Fruit fly (Drosophila melanogaster) whole organism, embryonic: Measurements from ENCODE around the gene MsrA.

Source experiments
- Abd-B ChIP-seq: fragments of 200-800 bp; sonication (Bioruptor generic); optimal IDR thresholded peaks from 2 replicates; lab custom pipeline; 2018; ENCODE audit warnings: missing biosample characterization, mild to moderate bottlenecking, missing genetic modification characterization, moderate library complexity
- Antp ChIP-seq: fragments of 200-800 bp; sonication (Bioruptor generic); optimal IDR thresholded peaks from 3 replicates; lab custom pipeline; 2016; ENCODE audit warnings: missing biosample characterization, missing genetic modification characterization
- Asciz ChIP-seq: fragments of 200-800 bp; sonication (Bioruptor generic); optimal IDR thresholded peaks from 2 replicates; lab custom pipeline; 2017; ENCODE audit warnings: missing biosample characterization, mild to moderate bottlenecking, missing genetic modification characterization, missing genetic modification reagents
- Bgb ChIP-seq: fragments of 200-800 bp; sonication (Bioruptor generic); IDR thresholded peaks from 2 replicates; pipeline ENCODE4 v1.3.6; 2022; ENCODE audit warnings: missing biosample characterization, missing genetic modification characterization; ENCODE audit not compliant: partially characterized antibody
- CG11504 ChIP-seq: fragments of 200-800 bp; sonication (Bioruptor generic); optimal IDR thresholded peaks from 3 replicates; lab custom pipeline; 2019; ENCODE audit warnings: missing biosample characterization, mild to moderate bottlenecking, missing genetic modification characterization, moderate library complexity
- CG12299 ChIP-seq: fragments of 200-800 bp; sonication (Bioruptor generic); optimal IDR thresholded peaks from 2 replicates; lab custom pipeline; 2018; ENCODE audit warnings: missing biosample characterization, mild to moderate bottlenecking, missing genetic modification characterization
- CG13287 ChIP-seq: fragments of 200-800 bp; sonication (Bioruptor generic); IDR thresholded peaks from 2 replicates; pipeline ENCODE4 v1.3.6; 2022; ENCODE audit warnings: missing biosample characterization, missing genetic modification characterization; ENCODE audit not compliant: partially characterized antibody
- CG17359 ChIP-seq: fragments of 200-800 bp; sonication (Bioruptor generic); optimal IDR thresholded peaks from 3 replicates; lab custom pipeline; 2018; ENCODE audit warnings: missing biosample characterization, mild to moderate bottlenecking, missing genetic modification characterization, moderate library complexity
- CG2678 ChIP-seq: fragments of 200-800 bp; sonication (Bioruptor generic); optimal IDR thresholded peaks from 3 replicates; lab custom pipeline; 2019; ENCODE audit warnings: missing biosample characterization, mild to moderate bottlenecking, missing genetic modification characterization, moderate library complexity
- CG2889 ChIP-seq: fragments of 200-800 bp; sonication (Bioruptor generic); IDR thresholded peaks from 3 replicates; pipeline ENCODE4 v1.3.6; 2022; ENCODE audit warnings: missing biosample characterization, missing genetic modification characterization
- CG30020 ChIP-seq: fragments of 200-800 bp; optimal IDR thresholded peaks from 2 replicates; lab custom pipeline; 2019; ENCODE audit warnings: missing biosample characterization, mild to moderate bottlenecking, missing genetic modification characterization, moderate library complexity
- CG30431 ChIP-seq: fragments of 200-800 bp; sonication (Bioruptor generic); optimal IDR thresholded peaks from 2 replicates; lab custom pipeline; 2017; ENCODE audit warnings: missing biosample characterization, missing genetic modification characterization
- CG3163 ChIP-seq: fragments of 200-800 bp; sonication (Bioruptor generic); optimal IDR thresholded peaks from 3 replicates; lab custom pipeline; 2016; ENCODE audit warnings: missing biosample characterization, missing genetic modification characterization
- CG3726 ChIP-seq: fragments of 200-800 bp; sonication (Bioruptor generic); IDR thresholded peaks from 3 replicates; pipeline ENCODE4, ENCODE4 v1.3.6; 2022; ENCODE audit warnings: missing biosample characterization, missing genetic modification characterization
- CG3995 ChIP-seq: fragments of 200-800 bp; sonication (Bioruptor generic); optimal IDR thresholded peaks from 3 replicates; lab custom pipeline; 2016; ENCODE audit warnings: missing biosample characterization, missing genetic modification characterization
- CG4707 ChIP-seq: fragments of 200-800 bp; sonication (Bioruptor generic); optimal IDR thresholded peaks from 2 replicates; lab custom pipeline; 2018; ENCODE audit warnings: missing biosample characterization, mild to moderate bottlenecking, missing genetic modification characterization, moderate library complexity
- CG4730 ChIP-seq: fragments of 200-800 bp; sonication (Bioruptor generic); IDR thresholded peaks from 2 replicates; pipeline ENCODE4 v1.3.6; 2022; ENCODE audit warnings: missing biosample characterization, missing genetic modification characterization
- CG6854 ChIP-seq: fragments of 200-800 bp; sonication (Bioruptor generic); optimal IDR thresholded peaks from 3 replicates; lab custom pipeline; 2017; ENCODE audit warnings: missing biosample characterization, mild to moderate bottlenecking, missing genetic modification characterization
- CG8089 ChIP-seq: fragments of 200-800 bp; sonication (Bioruptor generic); optimal IDR thresholded peaks from 3 replicates; lab custom pipeline; 2016; ENCODE audit warnings: missing biosample characterization, missing genetic modification characterization
- CG9215 ChIP-seq: fragments of 200-800 bp; sonication (Bioruptor generic); IDR thresholded peaks from 2 replicates; pipeline ENCODE4 v1.3.6; 2022; ENCODE audit warnings: missing biosample characterization, missing genetic modification characterization
- CG9932 ChIP-seq: fragments of 200-800 bp; sonication (Bioruptor generic); IDR thresholded peaks from 2 replicates; pipeline ENCODE4 v1.3.6; 2022; ENCODE audit warnings: missing biosample characterization, missing genetic modification characterization
- CHES-1-like ChIP-seq: fragments of 200-800 bp; sonication (Bioruptor generic); optimal IDR thresholded peaks from 2 replicates; lab custom pipeline; 2016; ENCODE audit warnings: missing biosample characterization, missing genetic modification characterization
- Camta ChIP-seq: fragments of 200-800 bp; sonication (Bioruptor generic); optimal IDR thresholded peaks from 2 replicates; lab custom pipeline; 2016; ENCODE audit warnings: missing biosample characterization, missing genetic modification characterization
- D19A ChIP-seq: fragments of 200-800 bp; optimal IDR thresholded peaks from 3 replicates; lab custom pipeline; 2019; ENCODE audit warnings: missing biosample characterization, mild to moderate bottlenecking, missing genetic modification characterization, moderate library complexity
- Dbx ChIP-seq: fragments of 200-800 bp; sonication (Bioruptor generic); IDR thresholded peaks from 3 replicates; pipeline ENCODE4 v1.3.6; 2022; ENCODE audit warnings: missing biosample characterization, missing genetic modification characterization
- HLHmδ ChIP-seq: fragments of 200-800 bp; sonication (Bioruptor generic); optimal IDR thresholded peaks from 2 replicates; lab custom pipeline; 2018; ENCODE audit warnings: missing biosample characterization, mild to moderate bottlenecking, missing genetic modification characterization, moderate library complexity
- Mes4 ChIP-seq: fragments of 200-800 bp; sonication (Bioruptor generic); optimal IDR thresholded peaks from 2 replicates; lab custom pipeline; 2016; ENCODE audit warnings: missing biosample characterization, missing genetic modification characterization
- Mrtf ChIP-seq: fragments of 200-800 bp; sonication (Bioruptor generic); IDR thresholded peaks from 3 replicates; pipeline ENCODE4 v1.3.6; 2022; ENCODE audit warnings: missing biosample characterization, missing genetic modification characterization
- NK7.1 ChIP-seq: fragments of 200-800 bp; sonication (Bioruptor generic); optimal IDR thresholded peaks from 3 replicates; lab custom pipeline; 2016; ENCODE audit warnings: missing biosample characterization, missing genetic modification characterization
- Nf-YB ChIP-seq: fragments of 200-800 bp; sonication (Bioruptor generic); optimal IDR thresholded peaks from 3 replicates; lab custom pipeline; 2019; ENCODE audit warnings: missing biosample characterization, mild to moderate bottlenecking, missing genetic modification characterization, moderate library complexity
- Pdp1 ChIP-seq, 2 experiments: fragments of 200-800 bp; sonication (Bioruptor generic); optimal IDR thresholded peaks; 3 replicates each; lab custom pipeline; 2016; ENCODE audit warnings: missing biosample characterization in 2 of 2, missing genetic modification characterization in 2 of 2, mild to moderate bottlenecking in 1 of 2, moderate library complexity in 1 of 2
- Ravus ChIP-seq: fragments of 200-800 bp; sonication (Bioruptor generic); IDR thresholded peaks from 2 replicates; pipeline ENCODE4 v1.3.6; 2022; ENCODE audit warnings: missing biosample characterization, missing genetic modification characterization
- Stat92E ChIP-seq, 3 experiments: fragments of >200 bp in 2 of 3; fragments of 200-800 bp in 1 of 3; sonication (Bioruptor generic) in 1 of 3; optimal IDR thresholded peaks; 2 replicates each; lab custom pipeline; 2017 to 2019; ENCODE audit warnings: missing biosample characterization in 3 of 3, missing genetic modification characterization in 3 of 3, mild to moderate bottlenecking in 1 of 3, moderate library complexity in 1 of 3
- Trl ChIP-seq, 3 experiments: fragments of >200 bp in 2 of 3; fragments of 200-800 bp in 1 of 3; sonication (Bioruptor generic) in 1 of 3; optimal IDR thresholded peaks; 2 replicates in 1 of 3; 3 replicates in 2 of 3; lab custom pipeline; 2016 to 2017; ENCODE audit warnings: missing biosample characterization in 1 of 3, missing genetic modification characterization in 1 of 3
- bbx ChIP-seq: fragments of 200-800 bp; sonication (Bioruptor generic); IDR thresholded peaks from 2 replicates; pipeline ENCODE4 v1.3.6; 2022; ENCODE audit warnings: missing biosample characterization, missing genetic modification characterization; ENCODE audit not compliant: partially characterized antibody
- crc ChIP-seq: fragments of 200-800 bp; sonication (Bioruptor generic); optimal IDR thresholded peaks from 2 replicates; lab custom pipeline; 2016; ENCODE audit warnings: missing biosample characterization, missing genetic modification characterization
- dan ChIP-seq: fragments of 200-800 bp; sonication (Bioruptor generic); IDR thresholded peaks from 2 replicates; pipeline ENCODE4 v1.3.6; 2022; ENCODE audit warnings: missing biosample characterization, missing genetic modification characterization
- dmrt11E ChIP-seq: fragments of 200-800 bp; sonication (Bioruptor generic); optimal IDR thresholded peaks from 3 replicates; lab custom pipeline; 2018; ENCODE audit warnings: missing biosample characterization, mild to moderate bottlenecking, missing genetic modification characterization, moderate library complexity
- ewg ChIP-seq: fragments of 200-800 bp; sonication (Bioruptor generic); optimal IDR thresholded peaks from 3 replicates; lab custom pipeline; 2017; ENCODE audit warnings: mild to moderate bottlenecking, missing biosample characterization, missing genetic modification reagents, missing genetic modification characterization
- fu2 ChIP-seq: fragments of 200-800 bp; sonication (Bioruptor generic); optimal IDR thresholded peaks from 2 replicates; lab custom pipeline; 2016; ENCODE audit warnings: missing biosample characterization, missing genetic modification characterization
- kah ChIP-seq: fragments of 200-800 bp; sonication (Bioruptor generic); optimal IDR thresholded peaks from 2 replicates; lab custom pipeline; 2018; ENCODE audit warnings: missing biosample characterization, mild to moderate bottlenecking, missing genetic modification characterization
- mirr ChIP-seq: fragments of 200-800 bp; sonication (Bioruptor generic); optimal IDR thresholded peaks from 3 replicates; lab custom pipeline; 2018; ENCODE audit warnings: missing biosample characterization, mild to moderate bottlenecking, missing genetic modification characterization
- onecut ChIP-seq: fragments of 200-800 bp; sonication (Bioruptor generic); IDR thresholded peaks from 2 replicates; pipeline ENCODE4 v1.3.6; 2022; ENCODE audit warnings: missing biosample characterization, missing genetic modification characterization
- pho ChIP-seq: fragments of 200-800 bp; sonication (Bioruptor generic); optimal IDR thresholded peaks from 2 replicates; lab custom pipeline; 2016; ENCODE audit warnings: missing biosample characterization, missing genetic modification characterization
- salm ChIP-seq: fragments of 200-800 bp; sonication (Bioruptor generic); optimal IDR thresholded peaks from 2 replicates; lab custom pipeline; 2018; ENCODE audit warnings: missing biosample characterization, mild to moderate bottlenecking, missing genetic modification characterization
- sima ChIP-seq: fragments of 200-800 bp; sonication (Bioruptor generic); optimal IDR thresholded peaks from 2 replicates; lab custom pipeline; 2016; ENCODE audit warnings: missing biosample characterization, missing genetic modification characterization
- slbo ChIP-seq: fragments of 200-800 bp; sonication (Bioruptor generic); IDR thresholded peaks from 2 replicates; pipeline ENCODE4 v1.3.6; 2022; ENCODE audit warnings: missing biosample characterization, missing genetic modification characterization
- sug ChIP-seq: fragments of 200-800 bp; optimal IDR thresholded peaks from 2 replicates; lab custom pipeline; 2019; ENCODE audit warnings: missing biosample characterization, mild to moderate bottlenecking, missing genetic modification characterization, moderate library complexity
- trem ChIP-seq: fragments of 200-800 bp; optimal IDR thresholded peaks from 3 replicates; lab custom pipeline; 2019; ENCODE audit warnings: missing biosample characterization, mild to moderate bottlenecking, missing genetic modification characterization, moderate library complexity
- wdn ChIP-seq: fragments of 200-800 bp; sonication (Bioruptor generic); IDR thresholded peaks from 2 replicates; pipeline ENCODE4 v1.3.6; 2022; ENCODE audit warnings: missing biosample characterization, missing genetic modification characterization

MsrA gene

DNA sequence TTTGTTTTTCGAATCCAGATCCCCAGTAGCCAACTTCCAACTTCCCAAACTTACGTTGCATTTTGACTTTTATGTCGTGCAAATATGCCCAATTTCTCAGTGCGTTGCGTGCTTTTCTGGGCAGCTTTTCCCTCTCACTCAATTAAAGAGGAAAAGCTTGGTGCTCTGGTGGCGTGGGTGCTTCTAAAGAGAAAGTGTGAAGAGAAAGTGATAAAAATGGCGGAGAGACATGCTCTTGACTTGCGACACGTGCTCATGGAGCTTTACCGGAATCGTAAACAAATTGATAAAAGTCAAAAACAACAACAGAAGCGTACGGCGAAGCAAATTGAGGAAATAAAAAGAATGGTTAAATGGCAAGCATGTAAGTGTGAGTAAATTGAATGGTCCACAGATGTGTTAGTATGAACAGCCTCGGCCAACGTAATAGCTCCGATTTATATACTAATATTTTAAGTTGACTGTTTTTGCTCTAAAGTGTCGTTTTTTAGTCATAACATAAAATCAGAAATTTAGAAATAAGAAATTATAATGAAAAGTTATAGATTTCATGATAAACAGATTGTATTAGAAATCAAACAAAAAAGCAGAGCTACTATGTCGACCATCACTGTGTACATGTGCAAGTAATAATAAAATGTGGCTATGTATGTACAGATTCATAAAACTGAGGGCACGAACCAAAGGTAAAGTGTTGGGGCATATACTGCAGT is 16.8 kb upstream of the MsrA start (continued):
- peak; percentile 75 to 85 for TF ChIP-seq Trl (optimal IDR thresholded peaks at IDR 0.05; lab: Kevin White, UChicago)
- no peak for TF ChIP-seq Trl (GFP tag; optimal IDR thresholded peaks at IDR 0.05; lab: Kevin White, UChicago)
- TF ChIP-seq CG30431: no peak
- TF ChIP-seq CG3995 (GFP tag; lab: Kevin White, UChicago): no peak
- TF ChIP-seq salm (tag; lab: Kevin White, UChicago): no peak
- TF ChIP-seq CG9215 (GFP tag; lab: Robert Waterston, UW): no peak
- peak; percentile 70 for TF ChIP-seq CG11504
- peak; percentile 48 for TF ChIP-seq CG17359
- no peak for TF ChIP-seq Mrtf (GFP tag; lab: Robert Waterston, UW)
- TF ChIP-seq fu2 (GFP tag; lab: Kevin White, UChicago): no peak
- TF ChIP-seq CG6854: no peak
- no peak for TF ChIP-seq Mes4 (GFP tag; lab: Kevin White, UChicago)
- TF ChIP-seq CG3726 (GFP tag; lab: Robert Waterston, UW): no peak
- TF ChIP-seq CG12299 (tag; lab: Kevin White, UChicago): no peak
- TF ChIP-seq ewg (GFP tag; lab: Kevin White, UChicago): no peak
- TF ChIP-seq D19A (tag; lab: Kevin White, UChicago): peak; percentile 33
- no peak for TF ChIP-seq Stat92E (GFP tag; optimal IDR thresholded peaks at IDR 0.05; lab: Kevin White, UChicago)
- TF ChIP-seq sima: no peak
- TF ChIP-seq CG13287: peak; percentile 21; the same call in 1 of the 2 replicates
- TF ChIP-seq dmrt11E (tag; lab: Kevin White, UChicago): no peak
- TF ChIP-seq crc (GFP tag; lab: Kevin White, UChicago): no peak
- no peak for TF ChIP-seq trem
- no peak for TF ChIP-seq wdn (GFP tag; lab: Robert Waterston, UW)
- no peak for TF ChIP-seq Antp
- peak; percentile 96 for TF ChIP-seq CG3163
- TF ChIP-seq CG4730 (GFP tag; lab: Robert Waterston, UW): no peak
- no peak for TF ChIP-seq HLHmδ (GFP tag; lab: Kevin White, UChicago)
- TF ChIP-seq CG30020: no peak
- no peak for TF ChIP-seq slbo (GFP tag; lab: Robert Waterston, UW)
- no peak for TF ChIP-seq CHES-1-like (GFP tag; lab: Kevin White, UChicago)
- TF ChIP-seq CG2889 (GFP tag; lab: Robert Waterston, UW): no peak
- no peak for TF ChIP-seq mirr (GFP tag; lab: Kevin White, UChicago)
- peak; percentile 37; the same call in 1 of the 2 replicates for TF ChIP-seq CG9932
- no peak for TF ChIP-seq Bgb (GFP tag; lab: Robert Waterston, UW)
- TF ChIP-seq bbx (GFP tag; lab: Robert Waterston, UW): no peak
- no peak for TF ChIP-seq pho
- TF ChIP-seq Abd-B (GFP tag; lab: Kevin White, UChicago): no peak
- TF ChIP-seq dan (GFP tag; lab: Robert Waterston, UW): no peak
- TF ChIP-seq, all 482 proteins: peak for 97

DNA sequence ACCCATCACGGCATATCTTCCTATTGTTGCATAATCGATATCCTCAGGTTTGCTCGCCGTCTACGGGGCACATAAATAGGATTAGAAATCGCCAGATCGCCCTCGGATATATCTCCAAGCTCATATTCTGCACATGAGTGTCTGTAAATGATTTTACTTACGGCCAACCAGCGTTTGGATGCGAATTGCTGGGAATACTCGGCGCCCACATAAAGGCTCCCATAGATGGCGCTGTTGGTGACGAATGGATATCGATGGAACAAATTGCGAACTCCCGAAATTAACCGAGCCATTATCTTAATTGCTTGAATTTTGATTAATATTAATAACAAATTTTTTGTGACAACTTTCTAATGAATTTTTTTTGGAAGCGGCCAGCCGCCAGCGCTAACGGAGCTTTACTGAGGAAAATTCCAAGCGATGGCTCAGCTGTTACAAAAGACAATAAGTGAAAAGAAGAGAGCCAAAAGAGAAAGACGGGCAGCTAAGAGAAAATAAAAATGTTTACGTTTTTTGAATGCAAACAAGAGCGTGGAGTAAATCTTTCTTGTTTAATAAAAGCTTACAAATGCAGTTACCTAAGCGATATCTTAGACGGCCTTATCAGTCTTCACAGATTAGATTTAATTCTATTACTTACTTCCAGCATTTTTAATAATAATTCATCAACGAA is 16.1 kb upstream of the MsrA start:
- no peak for TF ChIP-seq Nf-YB (GFP tag; lab: Kevin White, UChicago)
- peak; percentile 51 for TF ChIP-seq Asciz (GFP tag; lab: Kevin White, UChicago)
- TF ChIP-seq NK7.1: no peak
- no peak for TF ChIP-seq Ravus
- TF ChIP-seq kah (GFP tag; lab: Kevin White, UChicago): peak; percentile 3
- peak in 1 of 2 experiments; percentile 51 for TF ChIP-seq Pdp1 (GFP tag; optimal IDR thresholded peaks at IDR 0.05; lab: Kevin White, UChicago)
- peak; percentile 1 for TF ChIP-seq sug (tag; lab: Kevin White, UChicago)
- TF ChIP-seq Camta: no peak
- TF ChIP-seq Dbx (GFP tag; lab: Robert Waterston, UW): 0 out of 3 replicates have a peak, but pooled peaks have one; percentile 35
- no peak for TF ChIP-seq CG8089
- TF ChIP-seq CG4707: peak; percentile 1
- TF ChIP-seq onecut: no peak
- TF ChIP-seq CG2678: peak; percentile 20
